Fruit fly (Drosophila melanogaster) whole organism, embryonic: ENCODE results near the gene Irbp18.

Experiments used
- Ada2b ChIP-seq: fragments of 200-800 bp; sonication (Bioruptor generic); IDR thresholded peaks from 2 replicates; pipeline ENCODE4 v1.3.6; 2022; ENCODE audit warnings: missing biosample characterization, missing genetic modification characterization
- Blimp-1 ChIP-seq: fragments of 200-800 bp; sonication (Bioruptor generic); optimal IDR thresholded peaks from 3 replicates; lab custom pipeline; 2018; ENCODE audit warnings: missing biosample characterization, missing genetic modification characterization, mild to moderate bottlenecking, moderate library complexity, missing genetic modification reagents
- CG10565 ChIP-seq: fragments of 200-800 bp; sonication (Bioruptor generic); optimal IDR thresholded peaks from 3 replicates; lab custom pipeline; 2016; ENCODE audit warnings: missing biosample characterization, mild to moderate bottlenecking, missing genetic modification characterization
- CG12299 ChIP-seq: fragments of 200-800 bp; sonication (Bioruptor generic); optimal IDR thresholded peaks from 2 replicates; lab custom pipeline; 2018; ENCODE audit warnings: missing biosample characterization, mild to moderate bottlenecking, missing genetic modification characterization
- CG12391 ChIP-seq: fragments of 200-800 bp; sonication (Bioruptor generic); optimal IDR thresholded peaks from 3 replicates; lab custom pipeline; 2018; ENCODE audit warnings: missing biosample characterization, mild to moderate bottlenecking, missing genetic modification characterization, moderate library complexity
- CG12942 ChIP-seq: fragments of 200-800 bp; sonication (Bioruptor generic); optimal IDR thresholded peaks from 3 replicates; lab custom pipeline; 2016; ENCODE audit warnings: missing biosample characterization, missing genetic modification characterization
- CG15011 ChIP-seq: fragments of 200-800 bp; sonication (Bioruptor generic); optimal IDR thresholded peaks from 3 replicates; lab custom pipeline; 2018; ENCODE audit warnings: missing biosample characterization, mild to moderate bottlenecking, missing genetic modification characterization
- CG15601 ChIP-seq: fragments of 200-800 bp; sonication (Bioruptor generic); optimal IDR thresholded peaks from 3 replicates; lab custom pipeline; 2019; ENCODE audit warnings: missing biosample characterization, mild to moderate bottlenecking, missing genetic modification characterization, moderate library complexity
- CG1603 ChIP-seq: fragments of 200-800 bp; sonication (Bioruptor generic); optimal IDR thresholded peaks from 2 replicates; lab custom pipeline; 2019; ENCODE audit warnings: missing biosample characterization, mild to moderate bottlenecking, missing genetic modification characterization, moderate library complexity
- CG16779 ChIP-seq: fragments of 200-800 bp; sonication (Bioruptor generic); IDR thresholded peaks from 2 replicates; pipeline ENCODE4 v1.3.6; 2022; ENCODE audit warnings: missing biosample characterization, missing genetic modification characterization
- CG18619 ChIP-seq: fragments of 200-800 bp; sonication (Bioruptor generic); optimal IDR thresholded peaks from 3 replicates; lab custom pipeline; 2017; ENCODE audit warnings: missing biosample characterization, mild to moderate bottlenecking, missing genetic modification characterization
- CG2889 ChIP-seq: fragments of 200-800 bp; sonication (Bioruptor generic); IDR thresholded peaks from 3 replicates; pipeline ENCODE4 v1.3.6; 2022; ENCODE audit warnings: missing biosample characterization, missing genetic modification characterization
- CG32772 ChIP-seq: fragments of 200-800 bp; sonication (Bioruptor generic); IDR thresholded peaks from 2 replicates; pipeline ENCODE4 v1.3.6; 2022; ENCODE audit warnings: missing biosample characterization, missing genetic modification characterization
- CG4282 ChIP-seq: fragments of 200-800 bp; sonication (Bioruptor generic); optimal IDR thresholded peaks from 2 replicates; lab custom pipeline; 2016; ENCODE audit warnings: missing biosample characterization, missing genetic modification characterization
- CG4404 ChIP-seq: fragments of 200-800 bp; sonication (Bioruptor generic); IDR thresholded peaks from 2 replicates; pipeline ENCODE4 v1.3.6; 2022; ENCODE audit warnings: missing biosample characterization, missing genetic modification characterization
- CG4820 ChIP-seq: fragments of 200-800 bp; sonication (Bioruptor generic); optimal IDR thresholded peaks from 3 replicates; lab custom pipeline; 2016; ENCODE audit warnings: missing biosample characterization, missing genetic modification characterization
- CG5180 ChIP-seq: fragments of 200-800 bp; sonication (Bioruptor generic); optimal IDR thresholded peaks from 3 replicates; lab custom pipeline; 2017; ENCODE audit warnings: missing biosample characterization, missing genetic modification characterization, mild to moderate bottlenecking, moderate library complexity, missing genetic modification reagents
- CG5953 ChIP-seq: fragments of 200-800 bp; sonication (Bioruptor generic); IDR thresholded peaks from 2 replicates; pipeline ENCODE4 v1.3.6; 2022; ENCODE audit warnings: missing biosample characterization, missing genetic modification characterization
- CG6813 ChIP-seq: fragments of 200-800 bp; sonication (Bioruptor generic); optimal IDR thresholded peaks from 2 replicates; lab custom pipeline; 2017; ENCODE audit warnings: missing biosample characterization, missing genetic modification characterization, mild to moderate bottlenecking, moderate library complexity, missing genetic modification reagents
- CG8359 ChIP-seq: fragments of 200-800 bp; sonication (Bioruptor generic); optimal IDR thresholded peaks from 2 replicates; lab custom pipeline; 2017; ENCODE audit warnings: missing biosample characterization, mild to moderate bottlenecking, missing genetic modification characterization, borderline replicate concordance
- CG8944 ChIP-seq: fragments of 200-800 bp; sonication (Bioruptor generic); optimal IDR thresholded peaks from 3 replicates; lab custom pipeline; 2016; ENCODE audit warnings: missing biosample characterization, missing genetic modification characterization
- CrebB ChIP-seq: fragments of 200-800 bp; sonication (Bioruptor generic); optimal IDR thresholded peaks from 3 replicates; lab custom pipeline; 2018; ENCODE audit warnings: missing biosample characterization, mild to moderate bottlenecking, missing genetic modification characterization
- D19B ChIP-seq: fragments of 200-800 bp; sonication (Bioruptor generic); optimal IDR thresholded peaks from 2 replicates; lab custom pipeline; 2017; ENCODE audit warnings: missing biosample characterization, mild to moderate bottlenecking, missing genetic modification characterization
- Dad ChIP-seq: fragments of 200-800 bp; sonication (Bioruptor generic); optimal IDR thresholded peaks from 3 replicates; lab custom pipeline; 2016; ENCODE audit warnings: missing biosample characterization, missing genetic modification characterization
- H2.0 ChIP-seq: fragments of 200-800 bp; sonication (Bioruptor generic); IDR thresholded peaks from 2 replicates; pipeline ENCODE4 v1.3.6; 2022; ENCODE audit warnings: missing biosample characterization, missing genetic modification characterization
- HmgD ChIP-seq: fragments of 200-800 bp; sonication (Bioruptor generic); optimal IDR thresholded peaks from 3 replicates; lab custom pipeline; 2016; ENCODE audit warnings: missing biosample characterization, missing genetic modification characterization
- Lpt ChIP-seq: fragments of >200 bp; optimal IDR thresholded peaks from 2 replicates; lab custom pipeline; 2018; ENCODE audit warnings: missing biosample characterization, missing genetic modification characterization
- NC2α ChIP-seq: fragments of 200-800 bp; sonication (Bioruptor generic); optimal IDR thresholded peaks from 2 replicates; lab custom pipeline; 2016; ENCODE audit warnings: missing biosample characterization, missing genetic modification characterization
- Neu2 ChIP-seq: fragments of 200-800 bp; sonication (Bioruptor generic); optimal IDR thresholded peaks from 3 replicates; lab custom pipeline; 2016; ENCODE audit warnings: missing biosample characterization, missing genetic modification characterization, borderline replicate concordance
- PHDP ChIP-seq: fragments of 200-800 bp; sonication (Bioruptor generic); optimal IDR thresholded peaks from 3 replicates; lab custom pipeline; 2018; ENCODE audit warnings: missing biosample characterization, mild to moderate bottlenecking, missing genetic modification characterization, moderate library complexity
- Ptx1 ChIP-seq: fragments of 200-800 bp; sonication (Bioruptor generic); IDR thresholded peaks from 2 replicates; pipeline ENCODE4 v1.3.6; 2022; ENCODE audit warnings: missing biosample characterization, missing genetic modification characterization
- Ravus ChIP-seq: fragments of 200-800 bp; sonication (Bioruptor generic); IDR thresholded peaks from 2 replicates; pipeline ENCODE4 v1.3.6; 2022; ENCODE audit warnings: missing biosample characterization, missing genetic modification characterization
- Ssrp ChIP-seq: fragments of 200-800 bp; sonication (Bioruptor generic); optimal IDR thresholded peaks from 2 replicates; lab custom pipeline; 2018; ENCODE audit warnings: missing biosample characterization, mild to moderate bottlenecking, missing genetic modification characterization, moderate library complexity
- Xbp1 ChIP-seq: fragments of 200-800 bp; sonication (Bioruptor generic); optimal IDR thresholded peaks from 3 replicates; lab custom pipeline; 2016; ENCODE audit warnings: missing biosample characterization, mild to moderate bottlenecking, missing genetic modification characterization
- az2 ChIP-seq: fragments of 200-800 bp; sonication (Bioruptor generic); optimal IDR thresholded peaks from 3 replicates; lab custom pipeline; 2016; ENCODE audit warnings: missing biosample characterization, missing genetic modification characterization
- bigmax ChIP-seq: fragments of 200-800 bp; sonication (Bioruptor generic); optimal IDR thresholded peaks from 2 replicates; lab custom pipeline; 2018; ENCODE audit warnings: missing biosample characterization, mild to moderate bottlenecking, missing genetic modification characterization
- cg ChIP-seq: fragments of 200-800 bp; sonication (Bioruptor generic); optimal IDR thresholded peaks from 3 replicates; lab custom pipeline; 2019; ENCODE audit warnings: missing biosample characterization, mild to moderate bottlenecking, missing genetic modification characterization, moderate library complexity
- crc ChIP-seq: fragments of 200-800 bp; sonication (Bioruptor generic); optimal IDR thresholded peaks from 2 replicates; lab custom pipeline; 2016; ENCODE audit warnings: missing biosample characterization, missing genetic modification characterization
- croc ChIP-seq: fragments of 200-800 bp; sonication (Bioruptor generic); conservative IDR thresholded peaks from 3 replicates; pipeline ENCODE4 v1.3.6; 2022; ENCODE audit warnings: missing biosample characterization, missing genetic modification characterization
- crp ChIP-seq, 2 experiments: fragments of 200-800 bp; sonication (Bioruptor generic); optimal IDR thresholded peaks; 2 replicates in 1 of 2; 3 replicates in 1 of 2; lab custom pipeline; 2017; ENCODE audit warnings: missing biosample characterization in 2 of 2, missing genetic modification characterization in 2 of 2, mild to moderate bottlenecking in 1 of 2, moderate library complexity in 1 of 2
- dan ChIP-seq: fragments of 200-800 bp; sonication (Bioruptor generic); IDR thresholded peaks from 2 replicates; pipeline ENCODE4 v1.3.6; 2022; ENCODE audit warnings: missing biosample characterization, missing genetic modification characterization
- dati ChIP-seq: fragments of 200-800 bp; sonication (Bioruptor generic); IDR thresholded peaks from 2 replicates; pipeline ENCODE4 v1.3.6; 2022; ENCODE audit warnings: missing biosample characterization, missing genetic modification characterization
- dysf ChIP-seq: fragments of 200-800 bp; sonication (Bioruptor generic); IDR thresholded peaks from 3 replicates; pipeline ENCODE4 v1.3.6; 2022; ENCODE audit warnings: missing biosample characterization, missing genetic modification characterization
- gcm ChIP-seq: fragments of 200-800 bp; sonication (Bioruptor generic); optimal IDR thresholded peaks from 2 replicates; lab custom pipeline; 2019; ENCODE audit warnings: missing biosample characterization, mild to moderate bottlenecking, missing genetic modification characterization, moderate library complexity
- gsb-n ChIP-seq: fragments of 200-800 bp; sonication (Bioruptor generic); optimal IDR thresholded peaks from 3 replicates; lab custom pipeline; 2018; ENCODE audit warnings: missing biosample characterization, mild to moderate bottlenecking, missing genetic modification characterization
- kah ChIP-seq: fragments of 200-800 bp; sonication (Bioruptor generic); optimal IDR thresholded peaks from 2 replicates; lab custom pipeline; 2018; ENCODE audit warnings: missing biosample characterization, mild to moderate bottlenecking, missing genetic modification characterization
- pfk ChIP-seq: fragments of 200-800 bp; sonication (Bioruptor generic); optimal IDR thresholded peaks from 2 replicates; lab custom pipeline; 2018; ENCODE audit warnings: missing biosample characterization, mild to moderate bottlenecking, missing genetic modification characterization, moderate library complexity
- pros ChIP-seq: fragments of 200-800 bp; sonication (Bioruptor generic); optimal IDR thresholded peaks from 3 replicates; lab custom pipeline; 2019; ENCODE audit warnings: missing biosample characterization, mild to moderate bottlenecking, missing genetic modification characterization, moderate library complexity
- toy ChIP-seq: fragments of 200-800 bp; sonication (Bioruptor generic); IDR thresholded peaks from 2 replicates; pipeline ENCODE4 v1.3.6; 2022; ENCODE audit warnings: missing biosample characterization, missing genetic modification characterization
- trh ChIP-seq: fragments of 200-800 bp; sonication (Bioruptor generic); optimal IDR thresholded peaks from 2 replicates; lab custom pipeline; 2016; ENCODE audit warnings: missing biosample characterization, missing genetic modification characterization
- unc-4 ChIP-seq: fragments of 200-800 bp; sonication (Bioruptor generic); IDR thresholded peaks from 2 replicates; pipeline ENCODE4 v1.3.6; 2022; ENCODE audit warnings: missing biosample characterization, missing genetic modification characterization; ENCODE audit not compliant: partially characterized antibody
- zen2 ChIP-seq: fragments of 200-800 bp; sonication (Bioruptor generic); IDR thresholded peaks from 3 replicates; pipeline ENCODE4 v1.3.6; 2022; ENCODE audit warnings: missing biosample characterization, missing genetic modification characterization; ENCODE audit not compliant: partially characterized antibody

Gene Irbp18

DNA sequence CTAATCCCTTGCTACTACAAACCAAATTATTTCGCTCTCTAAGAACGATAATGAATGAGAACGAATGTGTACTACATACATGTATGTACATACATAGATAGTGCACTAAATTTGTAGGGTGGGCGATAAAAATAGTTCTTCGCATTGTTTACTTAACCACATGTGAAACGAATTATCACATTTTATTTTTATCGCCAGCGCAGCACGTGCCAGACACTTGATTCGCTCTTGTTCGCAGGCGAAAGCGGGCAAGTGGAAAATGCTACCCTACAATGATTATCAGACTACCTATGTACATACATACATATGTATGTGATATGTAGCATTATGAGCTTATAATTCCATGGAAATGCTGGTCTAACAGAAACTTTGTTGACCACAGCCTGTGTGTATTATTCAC lies 12.2 kb downstream of the Irbp18 start (continued):
- TF ChIP-seq CG12391 (tag; lab: Kevin White, UChicago) (no peak), dysf (GFP tag; lab: Robert Waterston, UW) (no peak), CG4282 (GFP tag; lab: Kevin White, UChicago) (no peak), Dad (GFP tag; lab: Kevin White, UChicago) (no peak), CG5953 (no peak), Xbp1 (GFP tag; lab: Kevin White, UChicago) (no peak), HmgD (no peak), Ada2b (GFP tag; lab: Robert Waterston, UW) (no peak), CG12299 (tag; lab: Kevin White, UChicago) (no peak), crc (GFP tag; lab: Kevin White, UChicago) (no peak), dan (GFP tag; lab: Robert Waterston, UW) (no peak), CG4404 (no peak), CG10565 (GFP tag; lab: Kevin White, UChicago) (no peak), cg (GFP tag; lab: Kevin White, UChicago) (peak; percentile 46), trh (GFP tag; lab: Kevin White, UChicago) (no peak), toy (GFP tag; lab: Robert Waterston, UW) (no peak), PHDP (tag; lab: Kevin White, UChicago) (no peak), Blimp-1 (GFP tag; lab: Kevin White, UChicago) (no peak), CG12942 (no peak), Ptx1 (GFP tag; lab: Robert Waterston, UW) (no peak), gsb-n (tag; lab: Kevin White, UChicago) (peak; percentile 20), kah (GFP tag; lab: Kevin White, UChicago) (peak; percentile 84), CG5180 (GFP tag; lab: Kevin White, UChicago) (no peak), H2.0 (GFP tag; lab: Robert Waterston, UW) (no peak), gcm (no peak), D19B (peak; percentile 74), CG15011 (GFP tag; lab: Kevin White, UChicago) (no peak), CG6813 (peak; percentile 41), CG32772 (no peak), Lpt (GFP tag; lab: Kevin White, UChicago) (no peak), az2 (GFP tag; lab: Kevin White, UChicago) (no peak), bigmax (peak; percentile 63), CG8359 (GFP tag; lab: Kevin White, UChicago) (no peak), croc (no peak), unc-4 (GFP tag; lab: Robert Waterston, UW) (no peak), Neu2 (GFP tag; lab: Kevin White, UChicago) (no peak), pros (peak; percentile 7), CG8944 (no peak), zen2 (GFP tag; lab: Robert Waterston, UW) (no peak), CG16779 (GFP tag; lab: Robert Waterston, UW) (no peak), CG15601 (no peak), Ssrp (tag; lab: Kevin White, UChicago) (no peak), crp (GFP tag; optimal IDR thresholded peaks at IDR 0.05; lab: Kevin White, UChicago) (no peak), CG2889 (GFP tag; lab: Robert Waterston, UW) (no peak), dati (GFP tag; lab: Robert Waterston, UW) (no peak), pfk (GFP tag; lab: Kevin White, UChicago) (no peak), Ravus (GFP tag; lab: Robert Waterston, UW) (no peak), CG4820 (GFP tag; lab: Kevin White, UChicago) (no peak), CG1603 (tag; lab: Kevin White, UChicago) (peak; percentile 10), NC2α (GFP tag; lab: Kevin White, UChicago) (no peak), CrebB (no peak), CG18619 (GFP tag; lab: Kevin White, UChicago) (no peak)
